Worm (Caenorhabditis elegans) whole organism, late embryonic: ENCODE data around the gene ptp-1.

Source experiments
- C38D4.7 ChIP-seq: fragments of 200-800 bp; sonication (Bioruptor generic); optimal IDR thresholded peaks from 2 replicates; lab custom pipeline; 2018; ENCODE audit warnings: mild to moderate bottlenecking, missing genetic modification characterization, moderate library complexity, missing compliant biosample characterization
- F13H6.1 ChIP-seq: sonication (generic microtip); optimal IDR thresholded peaks from 2 replicates; lab custom pipeline; 2016; ENCODE audit warnings: missing genetic modification characterization, missing compliant biosample characterization
- K02D7.2 ChIP-seq: sonication (generic microtip); optimal IDR thresholded peaks from 2 replicates; lab custom pipeline; 2017; ENCODE audit warnings: mild to moderate bottlenecking, missing genetic modification characterization, missing compliant biosample characterization
- Y22D7AL.16 ChIP-seq: sonication (generic microtip); optimal IDR thresholded peaks from 2 replicates; lab custom pipeline; 2016; ENCODE audit warnings: missing genetic modification characterization, missing compliant biosample characterization
- ahr-1 ChIP-seq: sonication (generic microtip); optimal IDR thresholded peaks from 2 replicates; lab custom pipeline; 2016; ENCODE audit warnings: missing genetic modification characterization, missing compliant biosample characterization
- ama-1 ChIP-seq: fragments of 150-350 bp; optimal IDR thresholded peaks from 2 replicates; lab custom pipeline; 2014
- ceh-14 ChIP-seq: sonication (generic microtip); optimal IDR thresholded peaks from 2 replicates; lab custom pipeline; 2016; ENCODE audit warnings: missing genotype, missing genetic modification characterization, missing compliant biosample characterization
- ceh-18 ChIP-seq: sonication (generic microtip); optimal IDR thresholded peaks from 2 replicates; lab custom pipeline; 2016; ENCODE audit warnings: missing genetic modification characterization, missing compliant biosample characterization
- ceh-19 ChIP-seq: fragments of 200-800 bp; sonication (Bioruptor generic); optimal IDR thresholded peaks from 2 replicates; lab custom pipeline; 2018; ENCODE audit warnings: mild to moderate bottlenecking, missing genetic modification characterization, missing compliant biosample characterization
- ceh-22 ChIP-seq: sonication (generic microtip); optimal IDR thresholded peaks from 2 replicates; lab custom pipeline; 2017; ENCODE audit warnings: missing biosample characterization, missing genetic modification characterization
- ceh-30 ChIP-seq: fragments of 150-350 bp; optimal IDR thresholded peaks from 2 replicates; lab custom pipeline; 2014; ENCODE audit warnings: missing biosample characterization, missing genetic modification characterization
- ceh-31 ChIP-seq: sonication (generic microtip); optimal IDR thresholded peaks from 2 replicates; lab custom pipeline; 2016; ENCODE audit warnings: missing genetic modification characterization, missing compliant biosample characterization
- ceh-34 ChIP-seq: sonication (generic microtip); optimal IDR thresholded peaks from 2 replicates; lab custom pipeline; 2016; ENCODE audit warnings: mild to moderate bottlenecking, missing genetic modification characterization, missing compliant biosample characterization
- ceh-6 ChIP-seq: fragments of 200-800 bp; sonication (Bioruptor generic); optimal IDR thresholded peaks from 2 replicates; lab custom pipeline; 2018; ENCODE audit warnings: mild to moderate bottlenecking, missing genetic modification characterization, missing compliant biosample characterization
- che-1 ChIP-seq: sonication (generic microtip); optimal IDR thresholded peaks from 2 replicates; lab custom pipeline; 2016; ENCODE audit warnings: mild to moderate bottlenecking, missing genetic modification characterization, missing compliant biosample characterization
- dve-1 ChIP-seq: sonication (generic microtip); optimal IDR thresholded peaks from 2 replicates; lab custom pipeline; 2017; ENCODE audit warnings: antibody characterized with exemption, mild to moderate bottlenecking, missing genetic modification characterization, missing compliant biosample characterization
- elt-2 ChIP-seq: sonication (generic microtip); optimal IDR thresholded peaks from 2 replicates; lab custom pipeline; 2016; ENCODE audit warnings: missing genetic modification reagents, missing genetic modification characterization, missing compliant biosample characterization
- elt-4 ChIP-seq: sonication (generic microtip); optimal IDR thresholded peaks from 2 replicates; lab custom pipeline; 2016; ENCODE audit warnings: missing genetic modification characterization, missing compliant biosample characterization
- fkh-10 ChIP-seq: fragments of 150-350 bp; optimal IDR thresholded peaks from 2 replicates; lab custom pipeline; 2014; ENCODE audit warnings: missing biosample characterization, missing genetic modification reagents, missing genetic modification characterization
- fkh-6 ChIP-seq: sonication (generic microtip); optimal IDR thresholded peaks from 2 replicates; lab custom pipeline; 2016; ENCODE audit warnings: missing genetic modification characterization, missing compliant biosample characterization
- hlh-15 ChIP-seq: sonication (generic microtip); optimal IDR thresholded peaks from 2 replicates; lab custom pipeline; 2016; ENCODE audit warnings: missing genetic modification characterization, missing compliant biosample characterization
- hlh-30 ChIP-seq: sonication (generic microtip); optimal IDR thresholded peaks from 2 replicates; lab custom pipeline; 2017; ENCODE audit warnings: antibody characterized with exemption, missing genetic modification characterization, missing compliant biosample characterization; ENCODE audit not compliant: insufficient read depth
- hlh-6 ChIP-seq: sonication (generic microtip); optimal IDR thresholded peaks from 2 replicates; lab custom pipeline; 2016; ENCODE audit warnings: missing genotype, missing genetic modification characterization, missing compliant biosample characterization
- nfya-1 ChIP-seq: sonication (generic microtip); optimal IDR thresholded peaks from 2 replicates; lab custom pipeline; 2017; ENCODE audit warnings: missing genetic modification characterization, mild to moderate bottlenecking, missing compliant biosample characterization, antibody characterized with exemption, moderate library complexity
- nhr-11 ChIP-seq: fragments of 150-350 bp; optimal IDR thresholded peaks from 2 replicates; lab custom pipeline; 2014; ENCODE audit warnings: missing biosample characterization, missing genetic modification characterization
- npax-4 ChIP-seq: sonication (generic microtip); optimal IDR thresholded peaks from 2 replicates; lab custom pipeline; 2016; ENCODE audit warnings: missing genetic modification characterization, missing compliant biosample characterization
- pat-9 ChIP-seq: fragments of 200-800 bp; sonication (Bioruptor generic); optimal IDR thresholded peaks from 2 replicates; lab custom pipeline; 2018; ENCODE audit warnings: mild to moderate bottlenecking, missing genetic modification characterization, moderate library complexity, missing compliant biosample characterization
- pha-2 ChIP-seq: sonication (generic microtip); optimal IDR thresholded peaks from 2 replicates; lab custom pipeline; 2017; ENCODE audit warnings: mild to moderate bottlenecking, missing genetic modification characterization, missing compliant biosample characterization
- pqm-1 ChIP-seq: sonication (generic microtip); optimal IDR thresholded peaks from 2 replicates; lab custom pipeline; 2016; ENCODE audit warnings: missing genetic modification characterization, missing compliant biosample characterization
- ref-2 ChIP-seq: sonication (generic microtip); optimal IDR thresholded peaks from 2 replicates; lab custom pipeline; 2016; ENCODE audit warnings: missing genetic modification characterization, missing compliant biosample characterization
- rnt-1 ChIP-seq: sonication (generic microtip); optimal IDR thresholded peaks from 2 replicates; lab custom pipeline; 2016; ENCODE audit warnings: missing genetic modification characterization, missing compliant biosample characterization
- sox-2 ChIP-seq: fragments of 200-800 bp; sonication (Bioruptor generic); IDR thresholded peaks from 2 replicates; pipeline ENCODE4 v1.3.6; 2022; ENCODE audit warnings: missing genetic modification reagents, missing genetic modification characterization, missing compliant biosample characterization
- tbx-2 ChIP-seq: sonication (generic microtip); optimal IDR thresholded peaks from 2 replicates; lab custom pipeline; 2016; ENCODE audit warnings: missing genetic modification characterization, missing compliant biosample characterization
- tbx-7 ChIP-seq: sonication (generic microtip); optimal IDR thresholded peaks from 2 replicates; lab custom pipeline; 2016; ENCODE audit warnings: missing genotype, missing genetic modification characterization, missing compliant biosample characterization
- ttx-3 ChIP-seq: sonication (generic microtip); optimal IDR thresholded peaks from 2 replicates; lab custom pipeline; 2016; ENCODE audit warnings: missing genetic modification reagents, missing genetic modification characterization, missing compliant biosample characterization
- unc-42 ChIP-seq: sonication (generic microtip); optimal IDR thresholded peaks from 2 replicates; lab custom pipeline; 2016; ENCODE audit warnings: missing genotype, missing genetic modification characterization, missing compliant biosample characterization
- unc-86 ChIP-seq: sonication (generic microtip); optimal IDR thresholded peaks from 2 replicates; lab custom pipeline; 2016; ENCODE audit warnings: missing genetic modification characterization, missing compliant biosample characterization
- zip-5 ChIP-seq: sonication (generic microtip); optimal IDR thresholded peaks from 2 replicates; lab custom pipeline; 2016; ENCODE audit warnings: missing genetic modification characterization, missing compliant biosample characterization
- ztf-16 ChIP-seq: sonication (generic microtip); optimal IDR thresholded peaks from 2 replicates; lab custom pipeline; 2017; ENCODE audit warnings: missing genetic modification characterization, missing compliant biosample characterization

ptp-1 gene

ce11 chrIII:3649305-3649704 is 58.8 kb downstream of the ptp-1 start:
- TF ChIP-seq fkh-6 (tag; lab: Kevin White, UChicago): no peak
- TF ChIP-seq elt-2 (tag; lab: Kevin White, UChicago): peak; percentile 75

- TF ChIP-seq dve-1 (tag; lab: Kevin White, UChicago) (no peak), ttx-3 (tag; lab: Kevin White, UChicago) (no peak), F13H6.1 (no peak), tbx-7 (tag; lab: Kevin White, UChicago) (no peak), pat-9 (tag; lab: Kevin White, UChicago) (no peak), elt-4 (tag; lab: Kevin White, UChicago) (no peak)
Observed at ce11 chrIII:3650266-3650665, 59.7 kb downstream of the ptp-1 start.

ce11 chrIII:3650677-3651315 is 60.3 kb downstream of the ptp-1 start, which contains the start of the genes madf-8 and gsr-1:
madf-8 (minus strand) TSS chrIII:3650832.
gsr-1 (plus strand) TSS chrIII:3650907.
- TF ChIP-seq sox-2 (GFP tag; lab: Robert Waterston, UW): no peak
- no peak for TF ChIP-seq ceh-14 (tag; lab: Kevin White, UChicago)
- TF ChIP-seq hlh-15 (tag; lab: Kevin White, UChicago): no peak
- TF ChIP-seq fkh-6 (tag; lab: Kevin White, UChicago): no peak
- TF ChIP-seq ceh-18 (tag; lab: Kevin White, UChicago): peak; percentile 9
- TF ChIP-seq ceh-6 (GFP tag; lab: Kevin White, UChicago): no peak
- no peak for TF ChIP-seq unc-86 (tag; lab: Kevin White, UChicago)
- TF ChIP-seq ceh-30: no peak
- peak; percentile 42 for TF ChIP-seq ceh-31 (tag; lab: Kevin White, UChicago)
- peak; percentile 21 for TF ChIP-seq ceh-34 (tag; lab: Kevin White, UChicago)
- TF ChIP-seq pat-9 (tag; lab: Kevin White, UChicago): no peak
- TF ChIP-seq pha-2 (tag; lab: Kevin White, UChicago): no peak
- TF ChIP-seq K02D7.2 (tag; lab: Kevin White, UChicago): no peak
- peak; percentile 1 for TF ChIP-seq rnt-1 (tag; lab: Kevin White, UChicago)
- no peak for TF ChIP-seq tbx-2 (tag; lab: Kevin White, UChicago)
- TF ChIP-seq fkh-10 (GFP tag; lab: Kevin White, UChicago): no peak
- TF ChIP-seq unc-42 (tag; lab: Kevin White, UChicago): no peak
- peak; percentile 0 for TF ChIP-seq elt-2 (tag; lab: Kevin White, UChicago)

ce11 chrIII:3652427-3652826 is 61.9 kb downstream of the ptp-1 start:
- TF ChIP-seq rnt-1 (tag; lab: Kevin White, UChicago) (no peak), ahr-1 (tag; lab: Kevin White, UChicago) (no peak), hlh-30 (tag; lab: Kevin White, UChicago) (no peak), che-1 (tag; lab: Kevin White, UChicago) (no peak), elt-4 (tag; lab: Kevin White, UChicago) (no peak), nfya-1 (tag; lab: Kevin White, UChicago) (no peak), ceh-14 (tag; lab: Kevin White, UChicago) (no peak), ceh-19 (GFP tag; lab: Kevin White, UChicago) (no peak), hlh-6 (tag; lab: Kevin White, UChicago) (no peak), F13H6.1 (no peak), C38D4.7 (no peak), tbx-7 (tag; lab: Kevin White, UChicago) (no peak), Y22D7AL.16 (tag; lab: Kevin White, UChicago) (no peak), ama-1 (lab: Kevin White, UChicago) (no peak), ref-2 (tag; lab: Kevin White, UChicago) (no peak)

- TF ChIP-seq ztf-16: no peak
- no peak for TF ChIP-seq pqm-1
- TF ChIP-seq nhr-11 (tag; lab: Kevin White, UChicago): no peak
- no peak for TF ChIP-seq elt-4 (tag; lab: Kevin White, UChicago)
- TF ChIP-seq ceh-22: no peak
- TF ChIP-seq zip-5 (tag; lab: Kevin White, UChicago): no peak
- no peak for TF ChIP-seq ttx-3 (tag; lab: Kevin White, UChicago)
- TF ChIP-seq npax-4 (tag; lab: Kevin White, UChicago): no peak
Observed at ce11 chrIII:3652964-3653363, 62.4 kb downstream of the ptp-1 start.
